Worm (Caenorhabditis elegans) whole organism, L2 larva: Measurements from ENCODE around the gene C39D10.2.
A peak's percentile ranks its signal among the peaks of the same experiment; 100 is the strongest.

Source experiments
- F13H6.1 ChIP-seq: sonication (generic microtip); optimal IDR thresholded peaks from 2 replicates; lab custom pipeline; 2016; ENCODE audit warnings: missing genetic modification characterization, missing compliant biosample characterization
- Y55F3AM.14 ChIP-seq: fragments of 200-800 bp; sonication (Bioruptor generic); optimal IDR thresholded peaks from 2 replicates; lab custom pipeline; 2018; ENCODE audit warnings: mild to moderate bottlenecking, missing genetic modification characterization, missing compliant biosample characterization
- dmd-4 ChIP-seq: sonication (generic microtip); optimal IDR thresholded peaks from 2 replicates; lab custom pipeline; 2017; ENCODE audit warnings: missing biosample characterization, missing genetic modification characterization
- elt-1 ChIP-seq: fragments of 150-350 bp; optimal IDR thresholded peaks from 2 replicates; lab custom pipeline; 2014; ENCODE audit warnings: missing biosample characterization, missing genetic modification characterization
- lin-11 ChIP-seq: fragments of 150-350 bp; sonication (generic microtip); optimal IDR thresholded peaks from 2 replicates; lab custom pipeline; 2014; ENCODE audit warnings: missing biosample characterization, missing genetic modification characterization, inconsistent platforms, mixed read lengths
- lsy-2 ChIP-seq, 2 experiments: fragments of 150-350 bp in 1 of 2; sonication (generic microtip) in 1 of 2; optimal IDR thresholded peaks; 2 replicates each; lab custom pipeline; 2014 to 2017; ENCODE audit warnings: missing biosample characterization in 2 of 2, missing genetic modification characterization in 2 of 2
- mbf-1 ChIP-seq: sonication (generic microtip); optimal IDR thresholded peaks from 2 replicates; lab custom pipeline; 2017; ENCODE audit warnings: missing biosample characterization, missing genetic modification characterization
- mdl-1 ChIP-seq, 2 experiments: fragments of 150-350 bp in 1 of 2; sonication (generic microtip) in 1 of 2; optimal IDR thresholded peaks; 2 replicates each; lab custom pipeline; 2017; ENCODE audit warnings: missing biosample characterization in 2 of 2, missing genetic modification characterization in 2 of 2
- nhr-10 ChIP-seq: sonication (generic microtip); optimal IDR thresholded peaks from 2 replicates; lab custom pipeline; 2017; ENCODE audit warnings: missing biosample characterization, missing genetic modification characterization
- nhr-11 ChIP-seq: fragments of 150-350 bp; optimal IDR thresholded peaks from 2 replicates; lab custom pipeline; 2014; ENCODE audit warnings: missing biosample characterization, missing genetic modification characterization
- nhr-129 ChIP-seq: fragments of 150-350 bp; optimal IDR thresholded peaks from 2 replicates; lab custom pipeline; 2014; ENCODE audit warnings: missing biosample characterization, missing genetic modification characterization
- nhr-21 ChIP-seq: fragments of 150-350 bp; optimal IDR thresholded peaks from 2 replicates; lab custom pipeline; 2014; ENCODE audit warnings: missing biosample characterization, missing genetic modification characterization
- nhr-25 ChIP-seq: fragments of 150-350 bp; sonication (generic microtip); optimal IDR thresholded peaks from 3 replicates; lab custom pipeline; 2014; ENCODE audit warnings: missing biosample characterization, missing genetic modification characterization

C39D10.2 gene

DNA sequence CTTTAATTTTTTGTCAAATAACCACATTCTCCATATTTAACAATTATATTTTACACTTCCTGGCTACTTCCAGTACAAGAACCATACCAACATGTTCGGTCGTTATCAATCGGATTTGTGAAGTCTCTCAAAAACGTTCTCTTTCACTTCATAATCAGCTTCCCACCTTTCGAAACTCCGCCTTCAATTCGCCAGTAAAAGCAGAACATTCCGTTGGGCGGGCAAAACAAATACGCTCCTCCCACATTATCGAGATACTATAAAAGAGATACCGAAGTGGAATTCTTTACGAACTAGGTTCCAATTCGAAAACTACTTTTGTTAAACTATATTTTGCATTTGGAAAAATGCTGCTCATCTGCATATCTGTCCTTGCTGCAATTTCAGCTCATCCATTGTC, 41.4 kb downstream of the C39D10.2 start, which contains the start of gene zig-3:
TSS of gene zig-3 (plus strand) at position 301 of the 400 bp plus-strand sequence.
- TF ChIP-seq mdl-1 (tag; optimal IDR thresholded peaks at IDR 0.05; lab: Kevin White, UChicago) = no peak
- TF ChIP-seq elt-1 = no peak
- TF ChIP-seq nhr-10 (tag; lab: Kevin White, UChicago) = no peak
- TF ChIP-seq lsy-2 (tag; optimal IDR thresholded peaks at IDR 0.05; lab: Kevin White, UChicago) = no peak
- TF ChIP-seq lin-11 = no peak
- no peak for TF ChIP-seq dmd-4 (tag; lab: Kevin White, UChicago)
- TF ChIP-seq nhr-25 = no peak
- no peak for TF ChIP-seq nhr-11 (tag; lab: Kevin White, UChicago)
- TF ChIP-seq nhr-21 (tag; lab: Kevin White, UChicago) = no peak
- no peak for TF ChIP-seq mbf-1 (tag; lab: Kevin White, UChicago)
- TF ChIP-seq F13H6.1 (tag; lab: Kevin White, UChicago) = no peak
- TF ChIP-seq Y55F3AM.14 (GFP tag; lab: Kevin White, UChicago) = no peak

- peak; percentile 45 for TF ChIP-seq nhr-129
- TF ChIP-seq mbf-1 (tag; lab: Kevin White, UChicago) = no peak
Observed at ce11 chrX:7932453-7932852, 43.4 kb downstream of the C39D10.2 start.
